Worm (Caenorhabditis elegans) whole organism, late embryonic: ENCODE results near the gene F43H9.4.

Experiments used
- ama-1 ChIP-seq: fragments of 150-350 bp; optimal IDR thresholded peaks from 2 replicates; lab custom pipeline; 2014
- fkh-10 ChIP-seq: fragments of 150-350 bp; optimal IDR thresholded peaks from 2 replicates; lab custom pipeline; 2014; ENCODE audit warnings: missing biosample characterization, missing genetic modification reagents, missing genetic modification characterization
- hlh-15 ChIP-seq: sonication (generic microtip); optimal IDR thresholded peaks from 2 replicates; lab custom pipeline; 2016; ENCODE audit warnings: missing genetic modification characterization, missing compliant biosample characterization
- nfya-1 ChIP-seq: sonication (generic microtip); optimal IDR thresholded peaks from 2 replicates; lab custom pipeline; 2017; ENCODE audit warnings: missing genetic modification characterization, mild to moderate bottlenecking, missing compliant biosample characterization, antibody characterized with exemption, moderate library complexity
- tbx-2 ChIP-seq: sonication (generic microtip); optimal IDR thresholded peaks from 2 replicates; lab custom pipeline; 2016; ENCODE audit warnings: missing genetic modification characterization, missing compliant biosample characterization

DNA sequence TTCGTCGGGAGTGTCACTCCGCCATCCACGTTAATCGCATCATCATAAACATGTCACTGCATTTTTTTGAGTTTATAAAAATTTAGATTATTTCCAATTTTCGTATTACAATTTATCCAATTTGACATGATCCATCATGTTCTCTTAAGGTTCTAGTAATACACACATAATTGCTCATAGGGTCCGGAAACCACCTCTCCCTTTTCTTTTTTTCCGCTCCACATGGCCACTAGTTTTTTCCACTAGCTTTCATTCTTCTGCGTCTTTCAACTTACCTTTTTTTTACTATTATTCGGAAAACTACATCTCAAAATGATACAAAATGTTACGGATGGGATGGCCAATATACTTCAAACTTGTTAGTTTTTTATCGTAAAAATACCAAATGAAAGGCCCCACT lies 40.6 kb upstream of the F43H9.4 start, which contains the start of gene Y97E10AL.1:
- TF ChIP-seq hlh-15 (tag; lab: Kevin White, UChicago) (no peak), nfya-1 (tag; lab: Kevin White, UChicago) (no peak), ama-1 (lab: Kevin White, UChicago) (no peak), tbx-2 (tag; lab: Kevin White, UChicago) (no peak), fkh-10 (GFP tag; lab: Kevin White, UChicago) (no peak)
